Fruit fly (Drosophila melanogaster) whole organism, prepupa: ENCODE data around the gene CG10366.

ENCODE experiments used
- CG10631 ChIP-seq: fragments of 200-800 bp; sonication (Bioruptor generic); optimal IDR thresholded peaks from 2 replicates; lab custom pipeline; 2016; ENCODE audit warnings: missing biosample characterization, missing genetic modification characterization
- CG10669 ChIP-seq: fragments of 200-800 bp; sonication (Bioruptor generic); optimal IDR thresholded peaks from 3 replicates; lab custom pipeline; 2018; ENCODE audit warnings: missing biosample characterization, mild to moderate bottlenecking, missing genetic modification characterization, moderate library complexity
- CG11762 ChIP-seq: fragments of 200-800 bp; sonication (Bioruptor generic); optimal IDR thresholded peaks from 3 replicates; lab custom pipeline; 2016; ENCODE audit warnings: missing biosample characterization, missing genetic modification characterization; ENCODE audit not compliant: insufficient read depth
- CG11902 ChIP-seq: fragments of 200-800 bp; sonication (Bioruptor generic); optimal IDR thresholded peaks from 3 replicates; lab custom pipeline; 2016; ENCODE audit warnings: missing biosample characterization, missing genetic modification characterization
- CG15336 ChIP-seq: fragments of 200-800 bp; sonication (Bioruptor generic); IDR thresholded peaks from 2 replicates; pipeline ENCODE4 v1.3.6; 2022; ENCODE audit warnings: missing biosample characterization, missing genetic modification characterization
- CG32006 ChIP-seq: fragments of 200-800 bp; sonication (Bioruptor generic); optimal IDR thresholded peaks from 3 replicates; lab custom pipeline; 2017; ENCODE audit warnings: missing biosample characterization, mild to moderate bottlenecking, missing genetic modification characterization
- CG34406 ChIP-seq: fragments of 200-800 bp; sonication (Bioruptor generic); optimal IDR thresholded peaks from 3 replicates; lab custom pipeline; 2016; ENCODE audit warnings: missing biosample characterization, missing genetic modification characterization
- CG3919 ChIP-seq: fragments of 200-800 bp; sonication (Bioruptor generic); optimal IDR thresholded peaks from 3 replicates; lab custom pipeline; 2016; ENCODE audit warnings: missing biosample characterization, missing genetic modification characterization
- CG4318 ChIP-seq: fragments of 200-800 bp; sonication (Bioruptor generic); optimal IDR thresholded peaks from 3 replicates; lab custom pipeline; 2017; ENCODE audit warnings: missing biosample characterization, mild to moderate bottlenecking, missing genetic modification characterization
- CG6163 ChIP-seq: fragments of 200-800 bp; sonication (Bioruptor generic); IDR thresholded peaks from 3 replicates; pipeline ENCODE4 v1.3.6; 2022; ENCODE audit warnings: missing biosample characterization, missing genetic modification characterization
- CG6276 ChIP-seq: fragments of 200-800 bp; sonication (Bioruptor generic); optimal IDR thresholded peaks from 2 replicates; lab custom pipeline; 2017; ENCODE audit warnings: missing biosample characterization, mild to moderate bottlenecking, missing genetic modification characterization
- CG6792 ChIP-seq: fragments of 200-800 bp; sonication (Bioruptor generic); optimal IDR thresholded peaks from 3 replicates; lab custom pipeline; 2016; ENCODE audit warnings: missing biosample characterization, missing genetic modification characterization
- CG6808 ChIP-seq: fragments of 200-800 bp; sonication (Bioruptor generic); optimal IDR thresholded peaks from 3 replicates; lab custom pipeline; 2017; ENCODE audit warnings: missing biosample characterization, missing genetic modification characterization, mild to moderate bottlenecking, moderate library complexity, missing genetic modification reagents
- CG8119 ChIP-seq: fragments of 200-800 bp; sonication (Bioruptor generic); IDR thresholded peaks from 3 replicates; pipeline ENCODE4 v1.3.6; 2022; ENCODE audit warnings: missing biosample characterization, missing genetic modification characterization
- CG8319 ChIP-seq: fragments of 200-800 bp; sonication (Bioruptor generic); optimal IDR thresholded peaks from 3 replicates; lab custom pipeline; 2016; ENCODE audit warnings: missing biosample characterization, missing genetic modification characterization
- CG8632 ChIP-seq: fragments of 200-800 bp; sonication (Bioruptor generic); optimal IDR thresholded peaks from 3 replicates; lab custom pipeline; 2016; ENCODE audit warnings: missing biosample characterization, missing genetic modification characterization
- CG9139 ChIP-seq: fragments of 200-800 bp; sonication (Bioruptor generic); optimal IDR thresholded peaks from 3 replicates; lab custom pipeline; 2017; ENCODE audit warnings: missing biosample characterization, mild to moderate bottlenecking, missing genetic modification characterization
- Eip78C ChIP-seq: fragments of 200-800 bp; sonication (Bioruptor generic); peaks from one replicate; lab custom pipeline; 2016; ENCODE audit warnings: missing biosample characterization, missing genetic modification characterization
- Ets21C ChIP-seq: fragments of 200-800 bp; sonication (Bioruptor generic); optimal IDR thresholded peaks from 3 replicates; lab custom pipeline; 2016; ENCODE audit warnings: missing biosample characterization, missing genetic modification characterization
- Ets96B ChIP-seq: fragments of 200-800 bp; optimal IDR thresholded peaks from 2 replicates; lab custom pipeline; 2019; ENCODE audit warnings: missing biosample characterization, mild to moderate bottlenecking, missing genetic modification characterization, moderate library complexity
- Gug ChIP-seq: fragments of 200-800 bp; sonication (Bioruptor generic); IDR thresholded peaks from 2 replicates; pipeline ENCODE4 v1.3.6; 2022; ENCODE audit warnings: missing biosample characterization, missing genetic modification characterization
- Hr38 ChIP-seq: sonication (Bioruptor generic); optimal IDR thresholded peaks from 2 replicates; lab custom pipeline; 2016; ENCODE audit warnings: missing biosample characterization, missing genetic modification characterization
- Hr39 ChIP-seq: fragments of 200-800 bp; sonication (Bioruptor generic); optimal IDR thresholded peaks from 2 replicates; lab custom pipeline; 2016; ENCODE audit warnings: missing biosample characterization, missing genetic modification characterization
- Hr4 ChIP-seq: fragments of 200-800 bp; sonication (Bioruptor generic); optimal IDR thresholded peaks from 3 replicates; lab custom pipeline; 2016; ENCODE audit warnings: missing biosample characterization, missing genetic modification characterization
- Lpt ChIP-seq: fragments of 200-800 bp; sonication (Bioruptor generic); optimal IDR thresholded peaks from 3 replicates; lab custom pipeline; 2016; ENCODE audit warnings: missing biosample characterization, missing genetic modification characterization
- Smox ChIP-seq: fragments of 200-800 bp; sonication (Bioruptor generic); optimal IDR thresholded peaks from 3 replicates; lab custom pipeline; 2016; ENCODE audit warnings: missing biosample characterization, missing genetic modification characterization
- Sox102F ChIP-seq: fragments of 200-800 bp; sonication (Bioruptor generic); optimal IDR thresholded peaks from 2 replicates; lab custom pipeline; 2016; ENCODE audit warnings: missing biosample characterization, mild to moderate bottlenecking, missing genetic modification characterization
- Sox14 ChIP-seq: fragments of 200-800 bp; sonication (Bioruptor generic); optimal IDR thresholded peaks from 3 replicates; lab custom pipeline; 2016; ENCODE audit warnings: missing biosample characterization, missing genetic modification characterization
- acj6 ChIP-seq: fragments of 200-800 bp; sonication (Bioruptor generic); optimal IDR thresholded peaks from 3 replicates; lab custom pipeline; 2016; ENCODE audit warnings: missing biosample characterization, missing genetic modification characterization
- cyc ChIP-seq: fragments of 200-800 bp; sonication (Bioruptor generic); optimal IDR thresholded peaks from 3 replicates; lab custom pipeline; 2016; ENCODE audit warnings: missing biosample characterization, missing genetic modification characterization
- dac ChIP-seq: fragments of 200-800 bp; sonication (Bioruptor generic); optimal IDR thresholded peaks from 2 replicates; lab custom pipeline; 2017; ENCODE audit warnings: missing biosample characterization, mild to moderate bottlenecking, missing genetic modification characterization
- dsx ChIP-seq: fragments of 200-800 bp; optimal IDR thresholded peaks from 3 replicates; lab custom pipeline; 2019; ENCODE audit warnings: missing biosample characterization, mild to moderate bottlenecking, missing genetic modification characterization, moderate library complexity; ENCODE audit not compliant: poor library complexity, severe bottlenecking
- eg ChIP-seq: fragments of 200-800 bp; sonication (Bioruptor generic); IDR thresholded peaks from 3 replicates; pipeline ENCODE4 v1.3.6; 2022; ENCODE audit warnings: missing biosample characterization, missing genetic modification characterization
- esn ChIP-seq: fragments of 200-800 bp; sonication (Bioruptor generic); optimal IDR thresholded peaks from 2 replicates; lab custom pipeline; 2016; ENCODE audit warnings: missing biosample characterization, mild to moderate bottlenecking, missing genetic modification characterization, moderate library complexity
- fd85E ChIP-seq: fragments of 200-800 bp; sonication (Bioruptor generic); optimal IDR thresholded peaks from 3 replicates; lab custom pipeline; 2016; ENCODE audit warnings: missing biosample characterization, missing genetic modification characterization
- fkh ChIP-seq: fragments of 200-800 bp; sonication (Bioruptor generic); optimal IDR thresholded peaks from 3 replicates; lab custom pipeline; 2017; ENCODE audit warnings: missing biosample characterization, mild to moderate bottlenecking, missing genetic modification characterization, moderate library complexity
- lz ChIP-seq: fragments of 200-800 bp; sonication (Bioruptor generic); optimal IDR thresholded peaks from 3 replicates; lab custom pipeline; 2016; ENCODE audit warnings: missing biosample characterization, missing genetic modification characterization
- net ChIP-seq: fragments of 200-800 bp; sonication (Bioruptor generic); optimal IDR thresholded peaks from 3 replicates; lab custom pipeline; 2016; ENCODE audit warnings: missing biosample characterization, missing genetic modification characterization
- spab ChIP-seq: fragments of 200-800 bp; sonication (Bioruptor generic); optimal IDR thresholded peaks from 2 replicates; lab custom pipeline; 2017; ENCODE audit warnings: missing biosample characterization, mild to moderate bottlenecking, missing genetic modification characterization, missing genetic modification reagents
- ss ChIP-seq, 2 experiments: fragments of 200-800 bp; sonication (Bioruptor generic); optimal IDR thresholded peaks; 2 replicates in 1 of 2; 3 replicates in 1 of 2; lab custom pipeline; 2017 to 2018; ENCODE audit warnings: mild to moderate bottlenecking in 2 of 2, missing biosample characterization in 2 of 2, missing genetic modification characterization in 2 of 2, moderate library complexity in 1 of 2
- svp ChIP-seq: fragments of 200-800 bp; sonication (Bioruptor generic); peaks from one replicate; lab custom pipeline; 2016; ENCODE audit warnings: missing biosample characterization, missing genetic modification characterization
- topi ChIP-seq: fragments of 200-800 bp; sonication (Bioruptor generic); optimal IDR thresholded peaks from 3 replicates; lab custom pipeline; 2016; ENCODE audit warnings: missing biosample characterization, missing genetic modification characterization
- vri ChIP-seq: fragments of 200-800 bp; sonication (Bioruptor generic); optimal IDR thresholded peaks from 3 replicates; lab custom pipeline; 2016; ENCODE audit warnings: missing biosample characterization, mild to moderate bottlenecking, missing genetic modification characterization

The CG10366 gene

DNA sequence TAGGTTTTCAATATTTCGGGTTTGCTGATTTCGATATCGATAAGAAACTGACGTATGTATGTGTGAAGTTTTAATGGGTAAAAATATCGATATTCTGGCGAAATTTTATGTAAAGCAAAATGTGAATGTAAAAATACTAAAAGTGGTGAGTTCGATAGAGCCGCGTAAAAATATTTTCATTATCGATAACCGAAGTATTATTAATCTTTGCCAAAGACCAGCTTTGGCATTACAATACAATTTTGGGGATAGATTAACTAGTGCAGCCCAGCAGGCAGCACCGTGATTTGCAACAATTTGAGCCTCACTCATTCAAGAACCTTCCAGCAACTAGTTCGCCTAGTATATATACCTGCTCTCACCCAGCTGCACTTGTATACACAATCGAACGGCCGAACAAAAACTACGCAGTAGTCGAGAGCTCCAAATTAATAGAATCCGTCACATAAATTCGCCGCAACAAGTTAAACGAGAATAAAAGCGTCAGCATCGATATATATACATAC, 41.7 kb upstream of the CG10366 start:
- TF ChIP-seq esn (GFP tag; lab: Kevin White, UChicago) (peak; percentile 4), dsx (GFP tag; lab: Kevin White, UChicago) (peak; percentile 34), svp (GFP tag; lab: Kevin White, UChicago) (peak; percentile 57), vri (GFP tag; lab: Kevin White, UChicago) (no peak), Eip78C (GFP tag; lab: Kevin White, UChicago) (peak; percentile 37)
- TF ChIP-seq, all 60 proteins: peak for 4

- TF ChIP-seq Eip78C (GFP tag; lab: Kevin White, UChicago) (peak; percentile 57), spab (no peak), CG6792 (GFP tag; lab: Kevin White, UChicago) (no peak), esn (GFP tag; lab: Kevin White, UChicago) (peak; percentile 6), Smox (GFP tag; lab: Kevin White, UChicago) (peak; percentile 6), Hr4 (GFP tag; lab: Kevin White, UChicago) (peak; percentile 8), Sox14 (GFP tag; lab: Kevin White, UChicago) (peak; percentile 3), Hr38 (no peak), CG6276 (peak; percentile 19), CG15336 (0 out of 2 replicates have a peak, but pooled peaks have one; percentile 9), fd85E (no peak), dac (no peak), ss (GFP tag; optimal IDR thresholded peaks at IDR 0.05; lab: Kevin White, UChicago) (no peak)
These were observed 40.9 kb upstream of the CG10366 start for dm6 chr2L:19543010-19543564.

DNA sequence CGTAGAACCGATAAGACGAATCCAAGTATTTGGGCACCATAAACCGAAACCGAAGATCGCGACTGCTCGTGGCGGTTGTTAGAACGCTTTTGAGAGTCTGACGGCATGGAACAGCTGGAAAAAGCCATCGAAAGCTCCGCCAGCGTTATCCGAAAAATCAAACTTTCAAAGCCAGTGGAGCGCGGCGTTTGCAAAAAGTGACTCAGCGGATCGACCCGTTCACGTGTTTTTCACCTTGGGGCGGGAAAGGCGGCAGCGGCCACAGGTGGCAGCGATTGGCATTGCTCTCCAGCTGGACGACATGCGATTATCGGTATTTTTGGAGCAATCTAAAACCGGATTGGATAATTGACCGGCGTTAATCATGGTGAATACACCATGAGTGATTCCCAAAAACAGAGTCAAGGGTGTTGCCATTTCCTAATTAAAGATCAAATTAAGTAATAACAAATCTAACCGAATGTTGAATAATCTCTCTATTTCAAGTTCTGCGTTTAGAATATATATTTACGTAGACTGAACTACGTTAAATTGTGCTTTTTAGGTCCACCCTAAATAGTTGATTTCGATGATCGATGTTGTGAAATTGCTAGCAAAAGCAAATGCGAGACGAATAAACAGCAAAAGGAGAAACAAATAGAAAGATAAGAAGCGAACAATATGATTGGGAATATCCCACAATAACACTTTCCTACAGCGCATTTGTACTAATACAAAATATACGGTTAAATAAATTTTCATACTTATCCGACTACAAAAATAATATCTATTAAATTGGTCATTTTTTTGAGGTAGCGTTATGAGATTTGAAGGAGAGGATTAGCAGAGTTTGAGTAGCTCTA, 36.9 kb upstream of the CG10366 start, which contains the start of gene CG10337:
CG10337 (minus strand) TSS at position 91 of the 842 bp plus-strand sequence.
- TF ChIP-seq esn (GFP tag; lab: Kevin White, UChicago) (peak; percentile 6), Lpt (GFP tag; lab: Kevin White, UChicago) (no peak), CG6163 (GFP tag; lab: Robert Waterston, UW) (peak; percentile 42; the same call in 1 of the 3 replicates), Ets96B (tag; lab: Kevin White, UChicago) (peak; percentile 8), CG15336 (peak; percentile 52), CG34406 (peak; percentile 28), CG8632 (GFP tag; lab: Kevin White, UChicago) (peak; percentile 24), Hr39 (GFP tag; lab: Kevin White, UChicago) (peak; percentile 5), fkh (GFP tag; lab: Kevin White, UChicago) (peak; percentile 87), lz (peak; percentile 7), net (GFP tag; lab: Kevin White, UChicago) (peak; percentile 17), ss (GFP tag; optimal IDR thresholded peaks at IDR 0.05; lab: Kevin White, UChicago) (peak; percentile 13 to 15), Sox102F (GFP tag; lab: Kevin White, UChicago) (peak; percentile 19), eg (peak; percentile 44; the same call in 1 of the 3 replicates), spab (no peak), CG6808 (GFP tag; lab: Kevin White, UChicago) (no peak), CG11902 (GFP tag; lab: Kevin White, UChicago) (no peak), CG4318 (GFP tag; lab: Kevin White, UChicago) (no peak), topi (GFP tag; lab: Kevin White, UChicago) (peak; percentile 34), cyc (GFP tag; lab: Kevin White, UChicago) (no peak), acj6 (peak; percentile 12), CG8119 (GFP tag; lab: Robert Waterston, UW) (peak; percentile 36; the same call in 1 of the 3 replicates), dsx (GFP tag; lab: Kevin White, UChicago) (peak; percentile 19), Hr38 (no peak), Sox14 (GFP tag; lab: Kevin White, UChicago) (no peak), Hr4 (GFP tag; lab: Kevin White, UChicago) (peak; percentile 21), CG9139 (GFP tag; lab: Kevin White, UChicago) (no peak), CG3919 (GFP tag; lab: Kevin White, UChicago) (peak; percentile 25), CG10631 (GFP tag; lab: Kevin White, UChicago) (no peak), CG11762 (GFP tag; lab: Kevin White, UChicago) (no peak), CG8319 (GFP tag; lab: Kevin White, UChicago) (no peak), Eip78C (GFP tag; lab: Kevin White, UChicago) (peak; percentile 84), CG32006 (peak; percentile 29), fd85E (no peak), vri (GFP tag; lab: Kevin White, UChicago) (peak; percentile 55), Gug (no peak), Ets21C (GFP tag; lab: Kevin White, UChicago) (no peak), CG10669 (GFP tag; lab: Kevin White, UChicago) (no peak)
